Worm (Caenorhabditis elegans) whole organism, L2 larva: ENCODE measurements around the gene mmab-1.

Experiments used
- C34F6.9 ChIP-seq: fragments of 150-350 bp; optimal IDR thresholded peaks from 2 replicates; lab custom pipeline; 2014; ENCODE audit warnings: missing biosample characterization, missing genetic modification characterization
- F13H6.1 ChIP-seq: sonication (generic microtip); optimal IDR thresholded peaks from 2 replicates; lab custom pipeline; 2016; ENCODE audit warnings: missing genetic modification characterization, missing compliant biosample characterization
- R02D3.7 ChIP-seq: fragments of 150-350 bp; optimal IDR thresholded peaks from 2 replicates; lab custom pipeline; 2014; ENCODE audit warnings: missing biosample characterization, missing genetic modification characterization
- Y55F3AM.14 ChIP-seq: fragments of 200-800 bp; sonication (Bioruptor generic); optimal IDR thresholded peaks from 2 replicates; lab custom pipeline; 2018; ENCODE audit warnings: mild to moderate bottlenecking, missing genetic modification characterization, missing compliant biosample characterization
- alr-1 ChIP-seq: fragments of 150-350 bp; optimal IDR thresholded peaks from 2 replicates; lab custom pipeline; 2014; ENCODE audit warnings: missing biosample characterization, missing genetic modification characterization
- aly-2 ChIP-seq: fragments of 150-350 bp; optimal IDR thresholded peaks from 2 replicates; lab custom pipeline; 2014; ENCODE audit warnings: missing biosample characterization, missing genetic modification characterization
- ama-1 ChIP-seq: fragments of 150-350 bp; optimal IDR thresholded peaks from 2 replicates; lab custom pipeline; 2018; ENCODE audit warnings: inconsistent platforms
- blmp-1 ChIP-seq: sonication (generic microtip); optimal IDR thresholded peaks from 2 replicates; lab custom pipeline; 2017; ENCODE audit warnings: missing genetic modification characterization, mild to moderate bottlenecking, missing compliant biosample characterization, antibody characterized with exemption, moderate library complexity; ENCODE audit not compliant: insufficient read depth
- ceh-82 ChIP-seq: fragments of 150-350 bp; optimal IDR thresholded peaks from 2 replicates; lab custom pipeline; 2014; ENCODE audit warnings: missing biosample characterization, missing genetic modification characterization
- crh-2 ChIP-seq: sonication (generic microtip); optimal IDR thresholded peaks from 2 replicates; lab custom pipeline; 2017; ENCODE audit warnings: missing biosample characterization, missing genetic modification characterization
- egl-27 ChIP-seq: sonication (generic microtip); optimal IDR thresholded peaks from 3 replicates; lab custom pipeline; 2017; ENCODE audit warnings: missing biosample characterization, missing genetic modification reagents, missing genetic modification characterization
- elt-1 ChIP-seq: fragments of 150-350 bp; optimal IDR thresholded peaks from 2 replicates; lab custom pipeline; 2014; ENCODE audit warnings: missing biosample characterization, missing genetic modification characterization
- elt-3 ChIP-seq: sonication (generic microtip); optimal IDR thresholded peaks from 2 replicates; lab custom pipeline; 2017; ENCODE audit warnings: missing biosample characterization, missing genetic modification characterization
- fos-1 ChIP-seq: fragments of 150-350 bp; optimal IDR thresholded peaks from 2 replicates; lab custom pipeline; 2014; ENCODE audit warnings: missing biosample characterization, missing genetic modification characterization
- gmeb-1 ChIP-seq: fragments of 150-350 bp; optimal IDR thresholded peaks from 2 replicates; lab custom pipeline; 2014; ENCODE audit warnings: missing biosample characterization, missing genetic modification characterization
- lin-11 ChIP-seq: fragments of 150-350 bp; sonication (generic microtip); optimal IDR thresholded peaks from 2 replicates; lab custom pipeline; 2014; ENCODE audit warnings: missing biosample characterization, missing genetic modification characterization, inconsistent platforms, mixed read lengths
- lin-13 ChIP-seq: fragments of 150-350 bp; optimal IDR thresholded peaks from 2 replicates; lab custom pipeline; 2014; ENCODE audit warnings: missing biosample characterization, missing genetic modification reagents, missing genetic modification characterization
- lsy-2 ChIP-seq, 2 experiments: fragments of 150-350 bp in 1 of 2; sonication (generic microtip) in 1 of 2; optimal IDR thresholded peaks; 2 replicates each; lab custom pipeline; 2014 to 2017; ENCODE audit warnings: missing biosample characterization in 2 of 2, missing genetic modification characterization in 2 of 2
- mab-5 ChIP-seq: fragments of 150-350 bp; optimal IDR thresholded peaks from 2 replicates; lab custom pipeline; 2014; ENCODE audit warnings: missing biosample characterization, missing genetic modification characterization
- mbf-1 ChIP-seq: sonication (generic microtip); optimal IDR thresholded peaks from 2 replicates; lab custom pipeline; 2017; ENCODE audit warnings: missing biosample characterization, missing genetic modification characterization
- nhr-10 ChIP-seq: sonication (generic microtip); optimal IDR thresholded peaks from 2 replicates; lab custom pipeline; 2017; ENCODE audit warnings: missing biosample characterization, missing genetic modification characterization
- nhr-129 ChIP-seq: fragments of 150-350 bp; optimal IDR thresholded peaks from 2 replicates; lab custom pipeline; 2014; ENCODE audit warnings: missing biosample characterization, missing genetic modification characterization
- nhr-21 ChIP-seq: fragments of 150-350 bp; optimal IDR thresholded peaks from 2 replicates; lab custom pipeline; 2014; ENCODE audit warnings: missing biosample characterization, missing genetic modification characterization
- nhr-23 ChIP-seq: fragments of 150-350 bp; optimal IDR thresholded peaks from 2 replicates; lab custom pipeline; 2014; ENCODE audit warnings: missing biosample characterization, missing genetic modification reagents, missing genetic modification characterization
- nhr-25 ChIP-seq: fragments of 150-350 bp; sonication (generic microtip); optimal IDR thresholded peaks from 3 replicates; lab custom pipeline; 2014; ENCODE audit warnings: missing biosample characterization, missing genetic modification characterization
- nhr-6 ChIP-seq: fragments of 150-350 bp; optimal IDR thresholded peaks from 2 replicates; lab custom pipeline; 2014; ENCODE audit warnings: missing biosample characterization, missing genetic modification characterization
- nhr-77 ChIP-seq: fragments of 150-350 bp; optimal IDR thresholded peaks from 2 replicates; lab custom pipeline; 2014; ENCODE audit warnings: missing biosample characterization, missing genetic modification characterization
- peb-1 ChIP-seq: fragments of 150-350 bp; optimal IDR thresholded peaks from 2 replicates; lab custom pipeline; 2014; ENCODE audit warnings: missing biosample characterization, missing genetic modification characterization
- sem-4 ChIP-seq: fragments of 150-350 bp; optimal IDR thresholded peaks from 2 replicates; lab custom pipeline; 2014; ENCODE audit warnings: missing biosample characterization, missing genetic modification reagents, missing genetic modification characterization
- sma-3 ChIP-seq: sonication (generic microtip); optimal IDR thresholded peaks from 2 replicates; lab custom pipeline; 2016; ENCODE audit warnings: missing genetic modification reagents, missing genetic modification characterization, missing compliant biosample characterization
- sma-9 ChIP-seq, 2 experiments: fragments of 150-350 bp in 1 of 2; sonication (generic microtip) in 1 of 2; optimal IDR thresholded peaks; 2 replicates each; lab custom pipeline; 2014 to 2016; ENCODE audit warnings: missing genetic modification characterization in 2 of 2, mild to moderate bottlenecking in 1 of 2, missing biosample characterization in 1 of 2, missing compliant biosample characterization in 1 of 2, missing genetic modification reagents in 1 of 2, moderate library complexity in 1 of 2
- snpc-4 ChIP-seq: fragments of 150-350 bp; optimal IDR thresholded peaks from 2 replicates; lab custom pipeline; 2014; ENCODE audit warnings: missing biosample characterization, missing genetic modification characterization
- unc-39 ChIP-seq: fragments of 150-350 bp; optimal IDR thresholded peaks from 2 replicates; lab custom pipeline; 2014; ENCODE audit warnings: missing biosample characterization, missing genetic modification characterization
- unc-55 ChIP-seq: fragments of 150-350 bp; sonication (generic microtip); optimal IDR thresholded peaks from 3 replicates; lab custom pipeline; 2014; ENCODE audit warnings: missing biosample characterization, missing genetic modification reagents, missing genetic modification characterization
- unc-62 ChIP-seq: fragments of 150-350 bp; optimal IDR thresholded peaks from 2 replicates; lab custom pipeline; 2014; ENCODE audit warnings: missing biosample characterization, missing genetic modification reagents, missing genetic modification characterization
- zag-1 ChIP-seq: fragments of 150-350 bp; optimal IDR thresholded peaks from 2 replicates; lab custom pipeline; 2014; ENCODE audit warnings: missing biosample characterization, missing genetic modification characterization
- ztf-1 ChIP-seq: fragments of 200-800 bp; sonication (Bioruptor generic); conservative IDR thresholded peaks from 2 replicates; pipeline ENCODE4 v1.3.6; 2022; ENCODE audit warnings: missing genetic modification characterization, missing compliant biosample characterization
- ztf-11 ChIP-seq: sonication (generic microtip); optimal IDR thresholded peaks from 2 replicates; lab custom pipeline; 2017; ENCODE audit warnings: missing biosample characterization, missing genetic modification characterization

Gene mmab-1

DNA sequence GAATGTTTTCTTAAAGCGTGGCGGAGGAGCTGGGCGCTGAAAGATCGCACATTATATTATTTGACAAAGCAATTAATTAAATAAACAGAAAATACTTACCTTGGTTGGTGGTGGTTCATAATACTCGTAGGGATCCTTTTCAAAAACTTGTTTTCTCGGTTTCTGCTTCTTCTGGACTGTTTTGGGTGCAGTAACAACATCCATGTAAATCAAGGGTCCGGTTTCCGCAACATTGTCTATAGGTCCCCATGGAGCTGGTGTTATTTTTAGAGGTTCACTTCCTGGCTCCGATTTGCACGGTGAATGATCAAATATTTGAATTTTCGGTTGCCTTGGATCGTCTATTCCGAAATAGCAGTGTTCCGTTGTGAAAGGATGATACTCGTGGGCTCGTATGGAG lies 2.2 kb upstream of the mmab-1 start:
- TF ChIP-seq mab-5 (no peak), ceh-82 (tag; lab: Kevin White, UChicago) (no peak), C34F6.9 (tag; lab: Kevin White, UChicago) (no peak), unc-39 (no peak), blmp-1 (no peak), elt-1 (tag; lab: Kevin White, UChicago) (no peak), crh-2 (no peak), snpc-4 (tag; lab: Kevin White, UChicago) (no peak), nhr-21 (tag; lab: Kevin White, UChicago) (no peak), mbf-1 (tag; lab: Kevin White, UChicago) (no peak), ztf-11 (tag; lab: Kevin White, UChicago) (no peak), fos-1 (tag; lab: Kevin White, UChicago) (no peak)
- TF ChIP-seq, all 48 proteins: peak for 0

- TF ChIP-seq mbf-1 (tag; lab: Kevin White, UChicago) (no peak), nhr-77 (tag; lab: Kevin White, UChicago) (no peak), alr-1 (tag; lab: Kevin White, UChicago) (no peak), elt-3 (tag; lab: Kevin White, UChicago) (no peak), nhr-23 (tag; lab: Kevin White, UChicago) (no peak), sma-9 (GFP tag; optimal IDR thresholded peaks at IDR 0.05; lab: Kevin White, UChicago) (no peak), sma-9 (tag; optimal IDR thresholded peaks at IDR 0.05; lab: Kevin White, UChicago) (no peak), Y55F3AM.14 (no peak), sma-3 (GFP tag; lab: Kevin White, UChicago) (no peak), elt-1 (tag; lab: Kevin White, UChicago) (no peak), lin-11 (tag; lab: Kevin White, UChicago) (no peak), unc-39 (no peak), gmeb-1 (tag; lab: Kevin White, UChicago) (no peak), snpc-4 (tag; lab: Kevin White, UChicago) (no peak), nhr-25 (tag; lab: Kevin White, UChicago) (no peak), nhr-10 (tag; lab: Kevin White, UChicago) (no peak), lsy-2 (tag; optimal IDR thresholded peaks at IDR 0.05; lab: Kevin White, UChicago) (no peak)
These were observed 1.7 kb downstream of the mmab-1 start, which contains the start of gene ula-1 for ce11 chrIII:4920221-4920620. ula-1 (minus strand) TSS chrIII:4920321.

- TF ChIP-seq blmp-1: no peak
- TF ChIP-seq nhr-6 (tag; lab: Kevin White, UChicago): no peak
- no peak for TF ChIP-seq peb-1 (tag; lab: Kevin White, UChicago)
- TF ChIP-seq nhr-10 (tag; lab: Kevin White, UChicago): no peak
- no peak for TF ChIP-seq zag-1 (tag; lab: Kevin White, UChicago)
- TF ChIP-seq elt-3 (tag; lab: Kevin White, UChicago): no peak
- TF ChIP-seq aly-2 (tag; lab: Kevin White, UChicago): no peak
- TF ChIP-seq R02D3.7 (tag; lab: Kevin White, UChicago): no peak
- no peak for TF ChIP-seq sem-4 (tag; lab: Kevin White, UChicago)
- no peak for TF ChIP-seq fos-1 (tag; lab: Kevin White, UChicago)
- TF ChIP-seq egl-27: no peak
- no peak for TF ChIP-seq F13H6.1 (tag; lab: Kevin White, UChicago)
- no peak for TF ChIP-seq ztf-1
- no peak for TF ChIP-seq nhr-21 (tag; lab: Kevin White, UChicago)
- no peak for TF ChIP-seq mab-5
These were observed 3.0 kb downstream of the mmab-1 start for ce11 chrIII:4918906-4919305.

DNA sequence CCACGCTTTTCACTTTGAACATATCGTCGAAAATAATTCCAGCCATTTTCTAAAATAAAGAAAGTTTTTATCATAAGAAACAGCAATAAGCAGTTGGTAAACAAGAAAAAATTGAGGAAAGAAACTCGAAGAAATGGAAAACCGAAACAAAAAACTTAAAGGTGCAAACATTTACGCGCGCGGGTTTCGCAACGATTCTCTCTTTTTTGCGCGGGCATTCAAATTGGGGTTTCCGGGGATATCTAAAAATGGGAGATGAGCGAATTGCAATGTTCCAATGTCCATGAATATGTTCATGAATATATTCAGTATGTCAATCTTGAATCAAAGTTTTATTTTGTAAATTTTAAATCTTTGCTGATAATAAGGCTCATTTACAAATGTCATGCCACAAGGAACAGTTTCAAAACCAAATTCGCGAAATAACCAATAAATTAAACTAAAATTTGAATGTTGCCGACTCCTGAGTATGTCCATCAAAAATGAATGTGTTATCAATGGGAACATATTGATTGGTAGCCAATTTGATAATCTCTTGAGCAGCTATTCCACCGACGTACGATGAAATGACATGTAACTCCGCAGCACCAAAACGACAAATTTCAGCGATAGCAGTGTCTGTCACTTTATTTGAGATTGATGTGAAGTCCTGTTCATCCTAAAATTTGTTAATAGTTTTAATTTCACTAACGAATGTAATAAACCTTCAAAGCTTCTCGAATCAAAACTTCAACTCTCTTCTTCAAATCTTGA lies 3.8 kb downstream of the mmab-1 start, which contains the start of gene rpb-8:
rpb-8 (minus strand) TSS at position 49 of the 753 bp plus-strand sequence.
- no peak for TF ChIP-seq mab-5
- no peak for TF ChIP-seq Y55F3AM.14
- peak; percentile 89 for TF ChIP-seq gmeb-1 (tag; lab: Kevin White, UChicago)
- TF ChIP-seq sma-9 (GFP tag; optimal IDR thresholded peaks at IDR 0.05; lab: Kevin White, UChicago): peak; percentile 13
- TF ChIP-seq sma-9 (tag; optimal IDR thresholded peaks at IDR 0.05; lab: Kevin White, UChicago): no peak
- peak; percentile 16 for TF ChIP-seq nhr-25 (tag; lab: Kevin White, UChicago)
- TF ChIP-seq ztf-1: no peak
- TF ChIP-seq ama-1 (lab: Kevin White, UChicago): peak; percentile 44
- peak; percentile 18 for TF ChIP-seq sma-3 (GFP tag; lab: Kevin White, UChicago)
- TF ChIP-seq unc-62 (GFP tag; lab: Kevin White, UChicago): no peak
- peak; percentile 64 for TF ChIP-seq C34F6.9 (tag; lab: Kevin White, UChicago)
- TF ChIP-seq crh-2: peak; percentile 45
- TF ChIP-seq lin-13: peak; percentile 46
- TF ChIP-seq zag-1 (tag; lab: Kevin White, UChicago): no peak
- TF ChIP-seq unc-55 (GFP tag; lab: Kevin White, UChicago): peak; percentile 90
- TF ChIP-seq lin-11 (tag; lab: Kevin White, UChicago): peak; percentile 1
- peak; percentile 13 for TF ChIP-seq snpc-4 (tag; lab: Kevin White, UChicago)
- peak; percentile 29 for TF ChIP-seq F13H6.1 (tag; lab: Kevin White, UChicago)
- peak; percentile 3 for TF ChIP-seq nhr-21 (tag; lab: Kevin White, UChicago)
- TF ChIP-seq sem-4 (tag; lab: Kevin White, UChicago): no peak
- peak; percentile 18 for TF ChIP-seq blmp-1
- TF ChIP-seq fos-1 (tag; lab: Kevin White, UChicago): peak; percentile 29
- TF ChIP-seq nhr-129 (tag; lab: Kevin White, UChicago): peak; percentile 55
- TF ChIP-seq lsy-2 (tag; optimal IDR thresholded peaks at IDR 0.05; lab: Kevin White, UChicago): peak; percentile 14 to 75
